Fruit fly (Drosophila melanogaster): ENCODE data around the gene shps.
A peak's percentile ranks its signal among the peaks of the same experiment; 100 is the strongest.

Gene shps

DNA sequence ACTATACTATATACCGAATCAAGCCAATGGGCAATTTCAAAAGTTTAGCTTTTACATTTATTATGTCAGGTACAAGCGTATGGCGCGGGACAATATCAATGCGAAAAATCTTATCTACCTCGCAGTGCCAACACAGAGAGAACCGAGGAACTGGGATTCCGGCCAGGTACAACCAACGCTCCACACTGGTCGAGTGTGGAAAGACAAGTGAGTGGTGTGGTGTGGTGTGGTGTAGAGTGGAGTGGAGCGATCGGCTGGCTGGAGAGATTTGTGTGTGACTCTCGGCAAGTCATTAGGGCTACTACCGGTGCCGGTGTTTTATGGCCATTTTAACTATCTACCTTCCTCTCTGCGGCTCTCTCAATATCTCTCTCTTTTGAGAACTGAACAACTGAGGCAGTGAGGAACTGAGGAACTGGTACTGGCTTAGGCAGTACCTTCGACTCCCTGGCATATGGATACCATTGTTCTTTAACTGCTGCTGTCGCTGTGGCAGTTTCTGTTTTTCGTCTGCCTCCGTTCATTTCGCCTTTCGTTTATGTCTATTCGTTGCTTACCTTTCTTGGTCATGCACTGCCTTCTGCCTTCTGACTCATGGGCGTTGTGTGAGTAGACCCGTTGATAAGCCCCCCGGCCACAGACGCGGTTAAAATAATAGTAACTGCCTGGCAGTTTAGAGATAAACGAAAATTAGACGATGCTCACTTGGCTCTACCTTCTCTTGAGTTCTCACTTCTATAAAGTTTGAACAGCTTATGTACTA, 19.9 kb upstream of the shps start:
- TF ChIP-seq dan (GFP tag; IDR thresholded peaks at IDR 0.05) (peak; percentile 60; the same call in 1 of the 2 replicates), CG10321 (GFP tag; IDR thresholded peaks at IDR 0.05) (peak; percentile 53; the same call in 1 of the 2 replicates), hkb (optimal IDR thresholded peaks at IDR 0.05) (no peak), hkb (GFP tag; IDR thresholded peaks at IDR 0.05) (peak; percentile 86), pfk (GFP tag; optimal IDR thresholded peaks at IDR 0.05) (peak; percentile 37), Eip74EF (GFP tag; optimal IDR thresholded peaks at IDR 0.05) (peak in 1 of 2 experiments; percentile 69), Opbp (GFP tag; IDR thresholded peaks at IDR 0.05; ENCODE audit: partially characterized antibody) (no peak), CG11695 (GFP tag; IDR thresholded peaks at IDR 0.05) (peak; percentile 87), CG33557 (GFP tag; optimal IDR thresholded peaks at IDR 0.05) (peak; percentile 61), lov (optimal IDR thresholded peaks at IDR 0.05) (no peak), lov (GFP tag; IDR thresholded peaks at IDR 0.05) (peak; percentile 90), YL-1 (GFP tag; optimal IDR thresholded peaks at IDR 0.05) (peak; percentile 47), tx (GFP tag; optimal IDR thresholded peaks at IDR 0.05) (peak; percentile 88), CG15073 (GFP tag; optimal IDR thresholded peaks at IDR 0.05) (peak; percentile 84), CkIIα-i1 (GFP tag; IDR thresholded peaks at IDR 0.05) (no peak), Hmx (GFP tag; optimal IDR thresholded peaks at IDR 0.05) (peak; percentile 82), CG2678 (tag; optimal IDR thresholded peaks at IDR 0.05) (peak; percentile 94), luna (GFP tag; optimal IDR thresholded peaks at IDR 0.05) (peak; percentile 74), grn (GFP tag; optimal IDR thresholded peaks at IDR 0.05) (peak; percentile 90), CG11085 (GFP tag; IDR thresholded peaks at IDR 0.05) (peak; percentile 77), H15 (GFP tag; IDR thresholded peaks at IDR 0.05) (peak; percentile 85), B-H2 (GFP tag; optimal IDR thresholded peaks at IDR 0.05) (no peak), GATAe (GFP tag; conservative IDR thresholded peaks at IDR 0.05) (peak; percentile 86), fd102C (GFP tag; optimal IDR thresholded peaks at IDR 0.05) (peak; percentile 86), CG17912 (GFP tag; optimal IDR thresholded peaks at IDR 0.05) (no peak), NC2β (GFP tag; optimal IDR thresholded peaks at IDR 0.05) (peak; percentile 89), vnd (GFP tag; IDR thresholded peaks at IDR 0.05; ENCODE audit: partially characterized antibody) (no peak), CG18599 (GFP tag; optimal IDR thresholded peaks at IDR 0.05) (peak; percentile 95), CG3407 (GFP tag; optimal IDR thresholded peaks at IDR 0.05) (peak; percentile 81), sisA (GFP tag; IDR thresholded peaks at IDR 0.05) (peak; percentile 87), bigmax (GFP tag; optimal IDR thresholded peaks at IDR 0.05) (peak; percentile 30), ci (GFP tag; IDR thresholded peaks at IDR 0.05) (peak; percentile 94), dmrt99B (tag; optimal IDR thresholded peaks at IDR 0.05) (peak; percentile 91), cg (GFP tag; optimal IDR thresholded peaks at IDR 0.05) (no peak), Xbp1 (GFP tag; optimal IDR thresholded peaks at IDR 0.05) (peak; percentile 87), sr (GFP tag; IDR thresholded peaks at IDR 0.05) (peak; percentile 68; the same call in 1 of the 3 replicates), mld (GFP tag; IDR thresholded peaks at IDR 0.05; ENCODE audit: partially characterized antibody) (0 out of 3 replicates have a peak, but pooled peaks have one; percentile 39), ham (GFP tag; IDR thresholded peaks at IDR 0.05) (no peak), zfh2 (GFP tag; optimal IDR thresholded peaks at IDR 0.05) (peak; percentile 95), jing (GFP tag; optimal IDR thresholded peaks at IDR 0.05) (peak; percentile 83), MESR4 (GFP tag; optimal IDR thresholded peaks at IDR 0.05) (no peak), CG7963 (GFP tag; IDR thresholded peaks at IDR 0.05; ENCODE audit: partially characterized antibody) (no peak), CG14441 (GFP tag; IDR thresholded peaks at IDR 0.05) (peak; percentile 83), amos (GFP tag; IDR thresholded peaks at IDR 0.05; ENCODE audit: partially characterized antibody) (no peak), Dek (tag; optimal IDR thresholded peaks at IDR 0.05) (peak; percentile 92), CG6791 (GFP tag; IDR thresholded peaks at IDR 0.05; ENCODE audit: partially characterized antibody) (no peak), CG9727 (GFP tag; optimal IDR thresholded peaks at IDR 0.05) (peak; percentile 93), dmrt11E (tag; optimal IDR thresholded peaks at IDR 0.05) (peak; percentile 87), tin (GFP tag; optimal IDR thresholded peaks at IDR 0.05) (peak; percentile 89)

All from whole organism, embryonic.